Worm (Caenorhabditis elegans) whole organism, L4 larva: ENCODE data around the gene slc-17.8.

Experiments used
- F10B5.3 ChIP-seq: sonication (generic microtip); optimal IDR thresholded peaks from 2 replicates; lab custom pipeline; 2016; ENCODE audit warnings: mild to moderate bottlenecking, missing genetic modification characterization, missing compliant biosample characterization
- ceh-62 ChIP-seq: sonication (generic microtip); optimal IDR thresholded peaks from 2 replicates; lab custom pipeline; 2017; ENCODE audit warnings: missing biosample characterization, missing genetic modification characterization
- duxl-1 ChIP-seq: sonication (generic microtip); optimal IDR thresholded peaks from 2 replicates; lab custom pipeline; 2016; ENCODE audit warnings: mild to moderate bottlenecking, missing genetic modification characterization, moderate library complexity, missing compliant biosample characterization; ENCODE audit not compliant: poor library complexity
- hlh-30 ChIP-seq: sonication (generic microtip); optimal IDR thresholded peaks from 2 replicates; lab custom pipeline; 2017; ENCODE audit warnings: antibody characterized with exemption, mild to moderate bottlenecking, missing genetic modification characterization, missing compliant biosample characterization; ENCODE audit not compliant: insufficient read depth
- mdt-29 ChIP-seq: fragments of 200-800 bp; sonication (Bioruptor generic); IDR thresholded peaks from 2 replicates; pipeline ENCODE4 v1.3.6; 2022; ENCODE audit warnings: missing genetic modification reagents, missing genetic modification characterization, missing compliant biosample characterization
- nhr-25 ChIP-seq: sonication (generic microtip); optimal IDR thresholded peaks from 2 replicates; lab custom pipeline; 2017; ENCODE audit warnings: missing genetic modification characterization, mild to moderate bottlenecking, missing compliant biosample characterization, antibody characterized with exemption, moderate library complexity, borderline replicate concordance; ENCODE audit not compliant: insufficient read depth
- snpc-1.2 ChIP-seq: fragments of 200-800 bp; sonication (Bioruptor generic); IDR thresholded peaks from 2 replicates; pipeline ENCODE4 v1.3.6; 2022; ENCODE audit warnings: missing genetic modification reagents, missing genetic modification characterization, missing compliant biosample characterization
- unc-62 ChIP-seq, 3 experiments: fragments of 150-350 bp in 1 of 3; sonication (generic microtip); optimal IDR thresholded peaks in 2 of 3; peaks in 1 of 3; 1 replicate in 1 of 3; 2 replicates in 2 of 3; lab custom pipeline; 2014 to 2017; ENCODE audit warnings: missing biosample characterization in 3 of 3, missing genetic modification characterization in 3 of 3, missing genetic modification reagents in 3 of 3, missing genotype in 1 of 3
- zfp-3 ChIP-seq: fragments of 200-800 bp; sonication (Bioruptor generic); conservative IDR thresholded peaks from 2 replicates; pipeline ENCODE4 v1.3.6; 2022; ENCODE audit warnings: missing genetic modification reagents, missing genetic modification characterization, missing compliant biosample characterization

slc-17.8 gene

DNA sequence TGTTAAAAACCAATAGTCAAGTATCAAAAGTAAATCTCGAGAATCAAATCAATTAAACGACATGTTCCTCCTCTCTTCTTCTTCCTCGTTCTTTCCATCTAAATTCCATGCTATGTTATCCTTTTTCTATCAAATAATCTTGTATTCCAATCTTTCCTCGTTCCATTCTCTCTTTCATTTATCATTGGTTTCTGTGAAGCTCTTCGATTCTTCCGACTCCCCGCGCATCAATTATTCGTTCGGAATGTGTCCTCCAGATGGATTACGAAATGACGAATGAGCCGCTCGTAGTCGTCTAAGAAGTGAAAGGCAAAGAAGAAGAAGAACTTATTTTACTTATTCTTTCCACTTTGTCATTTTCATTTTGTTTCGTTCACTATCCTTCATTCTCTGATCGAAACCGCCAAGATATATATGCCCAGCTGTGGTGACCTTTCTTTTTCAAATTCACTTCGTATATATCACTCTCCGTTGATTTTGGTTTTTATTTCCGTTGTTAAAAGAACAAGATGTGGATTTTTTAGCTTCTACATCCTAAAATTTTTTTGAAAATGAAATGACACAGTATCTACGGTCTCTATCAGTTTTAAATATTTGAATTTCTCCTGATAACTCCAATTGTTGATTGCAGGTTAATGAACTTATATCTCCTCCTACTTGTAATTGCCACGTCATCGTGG lies 51.0 kb downstream of the slc-17.8 start, which contains the start of gene pxn-1:
TSS of gene pxn-1 (plus strand) at position 630 of the 680 bp plus-strand sequence.
- TF ChIP-seq snpc-1.2 (GFP tag; lab: Robert Waterston, UW) (no peak), mdt-29 (GFP tag; lab: Robert Waterston, UW) (no peak), unc-62 (GFP tag; optimal IDR thresholded peaks at IDR 0.05 in 1 of 2; lab: Kevin White, UChicago) (peak in 1 of 2 experiments; percentile 77), unc-62 (tag; optimal IDR thresholded peaks at IDR 0.05; lab: Kevin White, UChicago) (no peak), zfp-3 (GFP tag; lab: Robert Waterston, UW) (no peak), F10B5.3 (tag; lab: Kevin White, UChicago) (no peak), hlh-30 (tag; lab: Kevin White, UChicago) (no peak), nhr-25 (tag; lab: Kevin White, UChicago) (no peak), duxl-1 (no peak), ceh-62 (tag; lab: Kevin White, UChicago) (no peak)
- TF ChIP-seq, all 104 proteins: peak for 1
